Worm (Caenorhabditis elegans) whole organism, late embryonic: ENCODE measurements around the gene Y42A5A.3.

Source experiments
- C38D4.7 ChIP-seq: fragments of 200-800 bp; sonication (Bioruptor generic); optimal IDR thresholded peaks from 2 replicates; lab custom pipeline; 2018; ENCODE audit warnings: mild to moderate bottlenecking, missing genetic modification characterization, moderate library complexity, missing compliant biosample characterization
- K09A11.1 ChIP-seq: sonication (generic microtip); optimal IDR thresholded peaks from 2 replicates; lab custom pipeline; 2017; ENCODE audit warnings: antibody characterized with exemption, mild to moderate bottlenecking, missing genetic modification characterization, missing compliant biosample characterization; ENCODE audit not compliant: insufficient read depth
- T23F11.4 ChIP-seq: fragments of 200-800 bp; sonication (Bioruptor generic); optimal IDR thresholded peaks from 2 replicates; lab custom pipeline; 2018; ENCODE audit warnings: mild to moderate bottlenecking, missing genetic modification characterization, missing compliant biosample characterization
- ceh-18 ChIP-seq: sonication (generic microtip); optimal IDR thresholded peaks from 2 replicates; lab custom pipeline; 2016; ENCODE audit warnings: missing genetic modification characterization, missing compliant biosample characterization
- ceh-2 ChIP-seq: sonication (generic microtip); optimal IDR thresholded peaks from 2 replicates; lab custom pipeline; 2016; ENCODE audit warnings: missing genotype, missing genetic modification characterization, missing compliant biosample characterization
- ceh-24 ChIP-seq: sonication (generic microtip); optimal IDR thresholded peaks from 2 replicates; lab custom pipeline; 2016; ENCODE audit warnings: mild to moderate bottlenecking, missing genetic modification characterization, missing compliant biosample characterization
- ceh-31 ChIP-seq: sonication (generic microtip); optimal IDR thresholded peaks from 2 replicates; lab custom pipeline; 2016; ENCODE audit warnings: missing genetic modification characterization, missing compliant biosample characterization
- ceh-34 ChIP-seq: sonication (generic microtip); optimal IDR thresholded peaks from 2 replicates; lab custom pipeline; 2016; ENCODE audit warnings: mild to moderate bottlenecking, missing genetic modification characterization, missing compliant biosample characterization
- ceh-6 ChIP-seq: fragments of 200-800 bp; sonication (Bioruptor generic); optimal IDR thresholded peaks from 2 replicates; lab custom pipeline; 2018; ENCODE audit warnings: mild to moderate bottlenecking, missing genetic modification characterization, missing compliant biosample characterization
- ceh-9 ChIP-seq: sonication (generic microtip); optimal IDR thresholded peaks from 2 replicates; lab custom pipeline; 2016; ENCODE audit warnings: mild to moderate bottlenecking, missing genetic modification characterization, inconsistent platforms, missing compliant biosample characterization
- elt-2 ChIP-seq: sonication (generic microtip); optimal IDR thresholded peaks from 2 replicates; lab custom pipeline; 2016; ENCODE audit warnings: missing genetic modification reagents, missing genetic modification characterization, missing compliant biosample characterization
- elt-4 ChIP-seq: sonication (generic microtip); optimal IDR thresholded peaks from 2 replicates; lab custom pipeline; 2016; ENCODE audit warnings: missing genetic modification characterization, missing compliant biosample characterization
- ets-4 ChIP-seq: sonication (generic microtip); optimal IDR thresholded peaks from 2 replicates; lab custom pipeline; 2016; ENCODE audit warnings: missing genetic modification characterization, missing compliant biosample characterization
- eyg-1 ChIP-seq: sonication (generic microtip); optimal IDR thresholded peaks from 2 replicates; lab custom pipeline; 2016; ENCODE audit warnings: missing genotype, missing genetic modification characterization, missing compliant biosample characterization
- fkh-6 ChIP-seq: sonication (generic microtip); optimal IDR thresholded peaks from 2 replicates; lab custom pipeline; 2016; ENCODE audit warnings: missing genetic modification characterization, missing compliant biosample characterization
- gmeb-2 ChIP-seq: sonication (generic microtip); optimal IDR thresholded peaks from 2 replicates; lab custom pipeline; 2016; ENCODE audit warnings: missing genetic modification characterization, inconsistent platforms, missing compliant biosample characterization
- hlh-15 ChIP-seq: sonication (generic microtip); optimal IDR thresholded peaks from 2 replicates; lab custom pipeline; 2016; ENCODE audit warnings: missing genetic modification characterization, missing compliant biosample characterization
- lim-6 ChIP-seq: sonication (generic microtip); optimal IDR thresholded peaks from 2 replicates; lab custom pipeline; 2016; ENCODE audit warnings: missing genetic modification characterization, missing compliant biosample characterization
- lin-11 ChIP-seq: fragments of 200-800 bp; sonication (Bioruptor generic); optimal IDR thresholded peaks from 2 replicates; lab custom pipeline; 2018; ENCODE audit warnings: mild to moderate bottlenecking, missing genetic modification characterization, missing compliant biosample characterization
- madf-2 ChIP-seq: sonication (generic microtip); optimal IDR thresholded peaks from 2 replicates; lab custom pipeline; 2017; ENCODE audit warnings: missing genetic modification characterization, missing compliant biosample characterization
- nhr-11 ChIP-seq: fragments of 150-350 bp; optimal IDR thresholded peaks from 2 replicates; lab custom pipeline; 2014; ENCODE audit warnings: missing biosample characterization, missing genetic modification characterization
- npax-4 ChIP-seq: sonication (generic microtip); optimal IDR thresholded peaks from 2 replicates; lab custom pipeline; 2016; ENCODE audit warnings: missing genetic modification characterization, missing compliant biosample characterization
- pag-3 ChIP-seq: sonication (generic microtip); optimal IDR thresholded peaks from 2 replicates; lab custom pipeline; 2016; ENCODE audit warnings: missing compliant biosample characterization, missing genetic modification characterization, borderline replicate concordance
- pha-2 ChIP-seq: sonication (generic microtip); optimal IDR thresholded peaks from 2 replicates; lab custom pipeline; 2017; ENCODE audit warnings: mild to moderate bottlenecking, missing genetic modification characterization, missing compliant biosample characterization
- pha-4 ChIP-seq: fragments of 150-350 bp; optimal IDR thresholded peaks from 2 replicates; lab custom pipeline; 2018; ENCODE audit warnings: missing biosample characterization, missing genetic modification reagents, missing genetic modification characterization
- rnt-1 ChIP-seq: sonication (generic microtip); optimal IDR thresholded peaks from 2 replicates; lab custom pipeline; 2016; ENCODE audit warnings: missing genetic modification characterization, missing compliant biosample characterization
- sox-4 ChIP-seq: sonication (generic microtip); optimal IDR thresholded peaks from 2 replicates; lab custom pipeline; 2017; ENCODE audit warnings: mild to moderate bottlenecking, missing genetic modification characterization, inconsistent platforms, missing compliant biosample characterization
- syd-9 ChIP-seq: sonication (generic microtip); optimal IDR thresholded peaks from 2 replicates; lab custom pipeline; 2016; ENCODE audit warnings: mild to moderate bottlenecking, missing genetic modification characterization, moderate library complexity, missing compliant biosample characterization
- unc-3 ChIP-seq, 2 experiments: fragments of 200-800 bp in 1 of 2; sonication (Bioruptor generic) in 1 of 2; sonication (generic microtip) in 1 of 2; conservative IDR thresholded peaks in 1 of 2; optimal IDR thresholded peaks in 1 of 2; 2 replicates each; pipeline versions ENCODE4 v1.3.6 to Lab custom; 2016 to 2022; ENCODE audit warnings: missing compliant biosample characterization in 2 of 2, missing genetic modification characterization in 2 of 2, missing genetic modification reagents in 1 of 2
- unc-55 ChIP-seq: sonication (generic microtip); optimal IDR thresholded peaks from 2 replicates; lab custom pipeline; 2017; ENCODE audit warnings: missing biosample characterization, missing genetic modification reagents, missing genetic modification characterization
- unc-86 ChIP-seq: sonication (generic microtip); optimal IDR thresholded peaks from 2 replicates; lab custom pipeline; 2016; ENCODE audit warnings: missing genetic modification characterization, missing compliant biosample characterization

Y42A5A.3 gene

ce11 chrV:11051921-11052320, 43.9 kb downstream of the Y42A5A.3 start, which contains the start of gene T04C12.33:
TSS of gene T04C12.33 (plus strand) at chrV:11052221.
- TF ChIP-seq gmeb-2 (tag; lab: Kevin White, UChicago) (no peak), ceh-24 (no peak), lin-11 (no peak), K09A11.1 (tag; lab: Kevin White, UChicago) (no peak), elt-4 (no peak), lim-6 (tag; lab: Kevin White, UChicago) (no peak), unc-3 (GFP tag; conservative IDR thresholded peaks at IDR 0.05; lab: Robert Waterston, UW) (no peak), unc-3 (tag; optimal IDR thresholded peaks at IDR 0.05; lab: Kevin White, UChicago) (no peak), hlh-15 (no peak), ets-4 (tag; lab: Kevin White, UChicago) (no peak), ceh-2 (tag; lab: Kevin White, UChicago) (no peak), pha-2 (tag; lab: Kevin White, UChicago) (no peak), madf-2 (no peak), C38D4.7 (GFP tag; lab: Kevin White, UChicago) (no peak), pha-4 (tag; lab: Kevin White, UChicago) (no peak)

- TF ChIP-seq ceh-9: no peak
- no peak for TF ChIP-seq ceh-24
- no peak for TF ChIP-seq unc-3 (GFP tag; conservative IDR thresholded peaks at IDR 0.05; lab: Robert Waterston, UW)
- TF ChIP-seq unc-3 (tag; optimal IDR thresholded peaks at IDR 0.05; lab: Kevin White, UChicago): no peak
- TF ChIP-seq pag-3 (tag; lab: Kevin White, UChicago): no peak
- TF ChIP-seq rnt-1 (tag; lab: Kevin White, UChicago): no peak
- TF ChIP-seq syd-9 (tag; lab: Kevin White, UChicago): no peak
- no peak for TF ChIP-seq ceh-18
- no peak for TF ChIP-seq unc-86 (tag; lab: Kevin White, UChicago)
- TF ChIP-seq pha-2 (tag; lab: Kevin White, UChicago): no peak
- TF ChIP-seq elt-2 (tag; lab: Kevin White, UChicago): no peak
- TF ChIP-seq unc-55 (GFP tag; lab: Kevin White, UChicago): no peak
- no peak for TF ChIP-seq nhr-11 (tag; lab: Kevin White, UChicago)
These were observed 47.1 kb downstream of the Y42A5A.3 start, which contains the start of gene srh-74 for ce11 chrV:11048678-11049077. TSS of gene srh-74 (minus strand) at chrV:11048778.

- TF ChIP-seq npax-4: no peak
- no peak for TF ChIP-seq lin-11
- TF ChIP-seq lim-6 (tag; lab: Kevin White, UChicago): no peak
- no peak for TF ChIP-seq ceh-2 (tag; lab: Kevin White, UChicago)
- no peak for TF ChIP-seq gmeb-2 (tag; lab: Kevin White, UChicago)
- no peak for TF ChIP-seq fkh-6 (tag; lab: Kevin White, UChicago)
- TF ChIP-seq ceh-31 (tag; lab: Kevin White, UChicago): no peak
- no peak for TF ChIP-seq ceh-34
- no peak for TF ChIP-seq eyg-1 (tag; lab: Kevin White, UChicago)
- TF ChIP-seq nhr-11 (tag; lab: Kevin White, UChicago): no peak
- TF ChIP-seq T23F11.4 (GFP tag; lab: Kevin White, UChicago): no peak
- no peak for TF ChIP-seq hlh-15
- TF ChIP-seq ceh-6 (GFP tag; lab: Kevin White, UChicago): no peak
- no peak for TF ChIP-seq sox-4 (tag; lab: Kevin White, UChicago)
- no peak for TF ChIP-seq unc-55 (GFP tag; lab: Kevin White, UChicago)
- no peak for TF ChIP-seq pha-2 (tag; lab: Kevin White, UChicago)
These were observed 49.0 kb downstream of the Y42A5A.3 start, which contains the start of gene dhs-18 for ce11 chrV:11046730-11047129. TSS of gene dhs-18 (minus strand) at chrV:11046833.
